Worm (Caenorhabditis elegans) whole organism, L3 larva: ENCODE measurements around the gene ZK757.1.

Source experiments
- R02D3.7 ChIP-seq: fragments of 150-350 bp; optimal IDR thresholded peaks from 2 replicates; lab custom pipeline; 2014; ENCODE audit warnings: missing biosample characterization, missing genetic modification characterization
- aly-2 ChIP-seq: fragments of 150-350 bp; optimal IDR thresholded peaks from 2 replicates; lab custom pipeline; 2014; ENCODE audit warnings: missing biosample characterization, missing genetic modification characterization
- ama-1 ChIP-seq: fragments of 150-350 bp; optimal IDR thresholded peaks from 2 replicates; lab custom pipeline; 2018
- ceh-16 ChIP-seq: sonication (generic microtip); optimal IDR thresholded peaks from 2 replicates; lab custom pipeline; 2017; ENCODE audit warnings: missing biosample characterization, missing genetic modification characterization
- ceh-82 ChIP-seq: fragments of 150-350 bp; optimal IDR thresholded peaks from 2 replicates; lab custom pipeline; 2014; ENCODE audit warnings: missing biosample characterization, missing genetic modification characterization
- daf-12 ChIP-seq: fragments of 150-350 bp; optimal IDR thresholded peaks from 2 replicates; lab custom pipeline; 2014; ENCODE audit warnings: missing biosample characterization, missing genetic modification reagents, missing genetic modification characterization
- egl-27 ChIP-seq: sonication (generic microtip); optimal IDR thresholded peaks from 4 replicates; lab custom pipeline; 2017; ENCODE audit warnings: missing biosample characterization, missing genetic modification reagents, missing genetic modification characterization
- egl-5 ChIP-seq: fragments of 150-350 bp; optimal IDR thresholded peaks from 2 replicates; lab custom pipeline; 2017; ENCODE audit warnings: missing biosample characterization, missing genetic modification reagents, missing genetic modification characterization, inconsistent platforms
- elt-1 ChIP-seq: fragments of 150-350 bp; optimal IDR thresholded peaks from 2 replicates; lab custom pipeline; 2014; ENCODE audit warnings: missing biosample characterization, missing genetic modification characterization
- elt-2 ChIP-seq: sonication (generic microtip); optimal IDR thresholded peaks from 2 replicates; lab custom pipeline; 2016; ENCODE audit warnings: missing genetic modification reagents, mild to moderate bottlenecking, missing genetic modification characterization, missing compliant biosample characterization
- elt-3 ChIP-seq, 3 experiments: fragments of 150-350 bp in 1 of 3; sonication (generic microtip) in 2 of 3; optimal IDR thresholded peaks; 2 replicates in 2 of 3; 4 replicates in 1 of 3; lab custom pipeline; 2014 to 2017; ENCODE audit warnings: missing biosample characterization in 3 of 3, missing genetic modification characterization in 3 of 3
- fkh-10 ChIP-seq: sonication (generic microtip); optimal IDR thresholded peaks from 2 replicates; lab custom pipeline; 2017; ENCODE audit warnings: missing biosample characterization, missing genetic modification reagents, missing genetic modification characterization
- fos-1 ChIP-seq: fragments of 150-350 bp; optimal IDR thresholded peaks from 2 replicates; lab custom pipeline; 2014; ENCODE audit warnings: missing biosample characterization, missing genetic modification characterization
- hmg-11 ChIP-seq: sonication (generic microtip); optimal IDR thresholded peaks from 2 replicates; lab custom pipeline; 2016; ENCODE audit warnings: missing genetic modification characterization, missing compliant biosample characterization
- jun-1 ChIP-seq: fragments of 150-350 bp; optimal IDR thresholded peaks from 2 replicates; lab custom pipeline; 2014; ENCODE audit warnings: missing biosample characterization, missing genetic modification reagents, missing genetic modification characterization
- lin-15B ChIP-seq: fragments of 150-350 bp; optimal IDR thresholded peaks from 2 replicates; lab custom pipeline; 2014; ENCODE audit warnings: missing biosample characterization, missing genetic modification characterization
- lsy-12 ChIP-seq: sonication (generic microtip); optimal IDR thresholded peaks from 2 replicates; lab custom pipeline; 2016; ENCODE audit warnings: mild to moderate bottlenecking, missing genetic modification characterization, missing compliant biosample characterization
- mml-1 ChIP-seq: fragments of 150-350 bp; sonication (generic microtip); optimal IDR thresholded peaks from 3 replicates; lab custom pipeline; 2014; ENCODE audit warnings: missing biosample characterization, missing genetic modification characterization
- nfya-1 ChIP-seq: sonication (generic microtip); optimal IDR thresholded peaks from 2 replicates; lab custom pipeline; 2017; ENCODE audit warnings: missing genetic modification characterization, mild to moderate bottlenecking, missing compliant biosample characterization, antibody characterized with exemption, moderate library complexity; ENCODE audit not compliant: insufficient read depth
- nhr-23 ChIP-seq: fragments of 150-350 bp; optimal IDR thresholded peaks from 2 replicates; lab custom pipeline; 2014; ENCODE audit warnings: missing biosample characterization, missing genetic modification reagents, missing genetic modification characterization
- nhr-237 ChIP-seq: fragments of 150-350 bp; optimal IDR thresholded peaks from 2 replicates; lab custom pipeline; 2014; ENCODE audit warnings: missing biosample characterization, missing genetic modification characterization
- nhr-43 ChIP-seq: sonication (generic microtip); optimal IDR thresholded peaks from 2 replicates; lab custom pipeline; 2016; ENCODE audit warnings: mild to moderate bottlenecking, missing genetic modification characterization, missing compliant biosample characterization; ENCODE audit not compliant: poor library complexity, severe bottlenecking
- nhr-67 ChIP-seq: fragments of 150-350 bp; optimal IDR thresholded peaks from 2 replicates; lab custom pipeline; 2014; ENCODE audit warnings: missing biosample characterization, missing genetic modification characterization
- nhr-76 ChIP-seq: fragments of 150-350 bp; sonication (generic microtip); optimal IDR thresholded peaks from 5 replicates; lab custom pipeline; 2014; ENCODE audit warnings: missing biosample characterization, missing genetic modification characterization
- nhr-77 ChIP-seq: fragments of 150-350 bp; optimal IDR thresholded peaks from 2 replicates; lab custom pipeline; 2014; ENCODE audit warnings: missing biosample characterization, missing genetic modification characterization
- pha-4 ChIP-seq: fragments of 150-350 bp; optimal IDR thresholded peaks from 2 replicates; lab custom pipeline; 2014; ENCODE audit warnings: missing biosample characterization, missing genetic modification reagents, missing genetic modification characterization
- pqm-1 ChIP-seq: fragments of 150-350 bp; optimal IDR thresholded peaks from 2 replicates; lab custom pipeline; 2017; ENCODE audit warnings: missing biosample characterization, missing genetic modification characterization, inconsistent platforms
- sea-2 ChIP-seq: fragments of 150-350 bp; sonication (generic microtip); optimal IDR thresholded peaks from 4 replicates; lab custom pipeline; 2014; ENCODE audit warnings: missing biosample characterization, missing genetic modification reagents, missing genetic modification characterization
- skn-1 ChIP-seq: fragments of 150-350 bp; optimal IDR thresholded peaks from 2 replicates; lab custom pipeline; 2014; ENCODE audit warnings: missing biosample characterization, missing genetic modification characterization
- snpc-4 ChIP-seq: fragments of 150-350 bp; optimal IDR thresholded peaks from 2 replicates; lab custom pipeline; 2014; ENCODE audit warnings: missing biosample characterization, missing genetic modification characterization
- tbx-2 ChIP-seq: sonication (generic microtip); optimal IDR thresholded peaks from 2 replicates; lab custom pipeline; 2016; ENCODE audit warnings: mild to moderate bottlenecking, missing genetic modification characterization, missing compliant biosample characterization
- unc-62 ChIP-seq: fragments of 150-350 bp; sonication (generic microtip); optimal IDR thresholded peaks from 4 replicates; lab custom pipeline; 2014; ENCODE audit warnings: missing biosample characterization, missing genetic modification reagents, missing genetic modification characterization
- ztf-11 ChIP-seq: fragments of 150-350 bp; optimal IDR thresholded peaks from 2 replicates; lab custom pipeline; 2014; ENCODE audit warnings: missing biosample characterization, missing genetic modification characterization
- ztf-4 ChIP-seq: fragments of 150-350 bp; optimal IDR thresholded peaks from 2 replicates; lab custom pipeline; 2014; ENCODE audit warnings: missing biosample characterization, missing genetic modification characterization

Gene ZK757.1

DNA sequence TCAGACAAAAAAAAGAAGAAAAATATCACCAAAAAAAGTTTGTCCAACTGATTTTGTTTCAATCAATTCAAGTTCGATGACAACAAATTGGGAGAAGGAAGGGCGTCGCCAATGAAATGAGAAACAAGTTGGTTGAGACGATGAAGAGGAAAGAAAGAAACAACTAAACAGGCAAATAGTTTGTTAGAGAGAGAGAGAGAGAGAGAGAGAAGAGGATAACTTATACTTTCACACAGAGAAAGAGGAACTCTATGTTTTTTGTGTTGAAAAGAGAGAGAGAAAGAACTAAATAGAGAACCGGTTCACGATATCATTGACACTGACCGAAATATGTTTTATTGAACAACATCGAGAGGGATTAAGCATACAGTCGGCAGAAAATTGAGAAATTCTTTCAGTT is 36.6 kb upstream of the ZK757.1 start:
- TF ChIP-seq pha-4 (peak; percentile 25), nhr-43 (tag; lab: Kevin White, UChicago) (peak; percentile 28), nhr-23 (tag; lab: Kevin White, UChicago) (peak; percentile 49), nhr-67 (tag; lab: Kevin White, UChicago) (no peak)

DNA sequence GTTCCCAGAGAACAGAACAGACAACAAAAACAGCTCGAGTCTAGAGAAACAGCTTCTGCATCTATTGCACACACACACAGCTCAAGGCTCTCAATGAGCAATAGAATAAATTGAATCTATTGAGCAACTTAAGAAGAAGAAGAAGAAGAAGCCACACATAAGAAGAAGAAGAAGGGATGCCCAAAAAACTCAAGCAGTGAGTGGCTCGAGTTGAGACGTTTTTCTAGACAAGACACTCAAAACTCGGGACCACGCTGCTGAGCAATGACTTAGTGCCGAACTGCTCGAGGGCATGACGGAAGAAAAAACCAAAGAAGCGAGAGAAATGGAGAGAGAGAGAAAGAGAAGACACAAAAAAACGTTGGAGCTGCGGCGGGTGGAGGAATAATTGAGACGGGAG is 34.4 kb upstream of the ZK757.1 start:
- TF ChIP-seq lin-15B (peak; percentile 24), fkh-10 (GFP tag; lab: Kevin White, UChicago) (peak; percentile 75), ama-1 (lab: Kevin White, UChicago) (peak; percentile 49), nfya-1 (tag; lab: Kevin White, UChicago) (peak; percentile 52), hmg-11 (tag; lab: Kevin White, UChicago) (peak; percentile 35), lsy-12 (tag; lab: Kevin White, UChicago) (no peak), pqm-1 (tag; lab: Kevin White, UChicago) (no peak)

DNA sequence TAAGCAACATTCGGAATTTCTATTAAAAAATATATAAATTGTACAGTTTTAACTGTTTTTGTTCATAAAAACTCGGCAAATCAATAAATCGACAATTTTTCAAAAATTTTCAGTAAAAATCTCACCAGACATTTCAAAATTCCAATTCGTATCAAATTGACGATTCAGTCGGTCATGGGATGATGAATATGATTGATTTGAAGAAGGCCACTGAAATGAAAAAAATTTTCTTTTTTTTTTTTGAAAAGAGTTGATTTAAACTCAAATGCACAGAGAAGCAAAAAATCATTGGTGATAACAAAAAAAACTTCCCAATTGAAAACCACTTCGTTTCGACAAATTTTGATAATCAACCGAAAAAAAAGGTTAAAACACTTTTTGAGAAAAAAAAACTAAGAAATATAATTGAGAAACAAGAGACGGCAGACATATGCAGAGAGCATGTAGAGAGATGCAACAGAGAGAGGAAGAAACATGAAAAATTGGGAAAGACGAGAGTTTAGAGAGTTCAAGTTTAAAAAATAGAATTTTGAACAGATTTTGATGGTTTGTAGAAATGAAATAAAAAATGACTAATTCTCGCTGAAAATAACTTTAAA is 32.9 kb upstream of the ZK757.1 start:
- no peak for TF ChIP-seq ceh-16 (tag; lab: Kevin White, UChicago)
- TF ChIP-seq pha-4 = peak; percentile 41
- peak; percentile 65 for TF ChIP-seq elt-2 (tag; lab: Kevin White, UChicago)
- TF ChIP-seq ama-1 (lab: Kevin White, UChicago) = no peak
- peak; percentile 19 for TF ChIP-seq pqm-1 (tag; lab: Kevin White, UChicago)
- no peak for TF ChIP-seq nfya-1 (tag; lab: Kevin White, UChicago)
- TF ChIP-seq aly-2 = no peak

DNA sequence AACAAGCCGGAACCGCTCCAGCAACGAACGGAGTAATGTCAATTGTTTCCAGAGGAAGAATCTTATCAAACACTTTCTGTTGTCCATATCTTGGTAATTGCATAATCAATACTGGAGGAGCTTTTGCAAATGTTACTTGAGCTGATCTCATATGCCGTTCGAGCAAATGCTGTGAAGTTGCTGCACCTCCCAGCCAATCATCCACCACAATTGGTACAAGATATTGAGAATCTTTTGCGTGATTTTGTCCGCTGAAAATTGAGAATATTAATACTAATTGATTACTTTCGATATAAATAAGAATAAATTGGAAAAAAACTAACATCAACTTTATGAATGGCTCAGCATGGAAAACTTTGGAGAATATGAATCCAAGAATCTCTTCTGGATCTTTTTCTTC is 28.8 kb upstream of the ZK757.1 start:
- TF ChIP-seq ceh-82 (no peak), lsy-12 (tag; lab: Kevin White, UChicago) (no peak), daf-12 (tag; lab: Kevin White, UChicago) (no peak), elt-3 (tag; optimal IDR thresholded peaks at IDR 0.05; lab: Kevin White, UChicago) (no peak), tbx-2 (tag; lab: Kevin White, UChicago) (no peak), ztf-4 (tag; lab: Kevin White, UChicago) (no peak), nfya-1 (tag; lab: Kevin White, UChicago) (no peak), egl-5 (tag; lab: Kevin White, UChicago) (no peak), egl-27 (tag; lab: Kevin White, UChicago) (no peak), sea-2 (no peak), elt-2 (tag; lab: Kevin White, UChicago) (no peak), pha-4 (no peak), elt-1 (no peak), jun-1 (tag; lab: Kevin White, UChicago) (no peak), skn-1 (no peak), snpc-4 (tag; lab: Kevin White, UChicago) (no peak), nhr-43 (tag; lab: Kevin White, UChicago) (no peak), aly-2 (no peak)
- TF ChIP-seq, all 47 proteins: peak for 0

DNA sequence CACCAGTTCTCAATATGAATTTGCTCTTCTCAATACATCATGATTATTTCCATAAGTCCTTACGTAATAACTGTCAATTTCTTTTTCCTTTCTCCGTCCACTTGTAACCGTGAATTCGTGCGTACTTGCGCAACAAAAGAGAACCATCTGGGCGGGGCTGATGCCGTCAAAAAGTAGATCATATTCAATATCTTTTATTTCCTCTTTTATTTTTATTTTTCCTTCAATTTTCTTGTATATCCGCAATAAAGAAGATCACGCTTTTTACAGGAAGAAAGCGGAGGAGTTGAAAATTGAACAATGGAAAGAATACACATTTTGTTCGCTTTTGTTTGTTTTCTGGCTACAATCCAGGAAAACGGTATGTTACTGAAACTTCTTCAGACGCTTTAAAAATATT is 21.9 kb upstream of the ZK757.1 start, which contains the start of gene mam-7:
TSS of gene mam-7 (plus strand) at position 301 of the 400 bp plus-strand sequence.
- no peak for TF ChIP-seq nhr-67 (tag; lab: Kevin White, UChicago)
- no peak for TF ChIP-seq nhr-76 (tag; lab: Kevin White, UChicago)
- no peak for TF ChIP-seq egl-5 (tag; lab: Kevin White, UChicago)
- TF ChIP-seq ama-1 (lab: Kevin White, UChicago) = no peak
- no peak for TF ChIP-seq fos-1 (tag; lab: Kevin White, UChicago)
- TF ChIP-seq nhr-77 (tag; lab: Kevin White, UChicago) = no peak
- TF ChIP-seq jun-1 (tag; lab: Kevin White, UChicago) = no peak
- TF ChIP-seq nhr-237 (tag; lab: Kevin White, UChicago) = no peak
- no peak for TF ChIP-seq egl-27 (tag; lab: Kevin White, UChicago)
- no peak for TF ChIP-seq elt-3 (tag; optimal IDR thresholded peaks at IDR 0.05; lab: Kevin White, UChicago)
- no peak for TF ChIP-seq unc-62 (GFP tag; lab: Kevin White, UChicago)
- no peak for TF ChIP-seq pha-4
- TF ChIP-seq mml-1 (tag; lab: Kevin White, UChicago) = no peak
- TF ChIP-seq aly-2 = no peak
- no peak for TF ChIP-seq R02D3.7 (tag; lab: Kevin White, UChicago)
- TF ChIP-seq ceh-16 (tag; lab: Kevin White, UChicago) = no peak
- no peak for TF ChIP-seq ztf-11 (tag; lab: Kevin White, UChicago)
- TF ChIP-seq snpc-4 (tag; lab: Kevin White, UChicago) = no peak
